Fruit fly (Drosophila melanogaster): ENCODE data around the gene eIF3g1.

eIF3g1 gene

DNA sequence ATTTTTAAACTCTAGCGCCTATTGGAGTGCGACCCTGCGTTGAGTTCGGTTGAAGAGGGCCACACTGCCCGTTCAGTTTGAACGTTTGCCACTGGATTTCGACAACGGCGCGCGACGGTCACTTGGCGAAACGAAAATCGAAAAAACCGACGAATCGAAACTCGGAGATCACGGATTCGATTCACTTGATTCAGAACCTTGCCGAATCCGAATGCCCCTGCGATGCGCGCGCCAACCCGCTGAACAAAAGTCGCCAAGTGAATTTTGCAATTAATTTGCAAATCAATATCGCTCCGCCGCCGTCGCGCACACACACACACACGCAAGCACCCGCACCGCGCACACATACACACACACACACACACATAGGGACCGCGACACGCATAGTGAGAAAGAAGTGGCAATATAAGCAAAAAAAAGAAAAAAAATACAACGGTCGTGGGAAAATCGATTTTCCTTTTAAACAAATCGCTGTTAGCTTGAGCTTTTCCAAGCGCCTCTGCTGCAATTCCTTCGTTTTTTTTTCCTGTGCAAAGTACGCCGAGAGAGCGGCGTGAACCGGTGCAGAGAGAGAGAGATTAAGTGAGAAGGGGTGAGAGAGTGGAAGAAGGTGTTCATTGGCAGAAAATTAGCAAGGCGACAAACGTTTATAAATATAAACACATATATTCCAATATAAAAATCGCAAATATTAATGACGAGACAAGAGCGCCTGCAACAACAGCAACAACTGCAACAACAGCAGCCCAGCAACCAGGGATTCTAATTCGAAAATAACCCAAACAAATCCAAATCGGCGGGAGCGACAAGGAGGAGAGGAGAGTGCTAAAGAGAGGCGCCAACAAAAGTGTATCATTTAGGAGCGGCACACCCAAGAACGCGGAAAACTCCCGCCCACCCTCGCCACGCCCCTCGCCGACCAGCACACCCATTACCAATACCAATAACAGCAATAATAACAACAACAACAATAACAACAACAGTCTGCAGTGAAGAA is 21.4 kb downstream of the eIF3g1 start, which contains the start of gene egh (continued):
- TF ChIP-seq ewg (GFP tag; optimal IDR thresholded peaks at IDR 0.05) (peak; percentile 18), bbx (GFP tag; IDR thresholded peaks at IDR 0.05; ENCODE audit: partially characterized antibody) (peak; percentile 39), Opbp (GFP tag; IDR thresholded peaks at IDR 0.05; ENCODE audit: partially characterized antibody) (no peak), ttk (GFP tag; IDR thresholded peaks at IDR 0.05) (0 out of 2 replicates have a peak, but pooled peaks have one; percentile 39), CG11696 (GFP tag; IDR thresholded peaks at IDR 0.05) (0 out of 2 replicates have a peak, but pooled peaks have one; percentile 20), Eip74EF (GFP tag; optimal IDR thresholded peaks at IDR 0.05) (no peak), sug (tag; optimal IDR thresholded peaks at IDR 0.05) (peak; percentile 34), CG31224 (GFP tag; IDR thresholded peaks at IDR 0.05) (no peak), HmgZ (tag; optimal IDR thresholded peaks at IDR 0.05) (peak; percentile 41), CG30020 (tag; optimal IDR thresholded peaks at IDR 0.05) (no peak), p53 (GFP tag; optimal IDR thresholded peaks at IDR 0.05) (no peak), Neu2 (GFP tag; optimal IDR thresholded peaks at IDR 0.05; ENCODE audit: borderline replicate concordance) (no peak), sqz (GFP tag; optimal IDR thresholded peaks at IDR 0.05) (peak; percentile 74), ssp (GFP tag; IDR thresholded peaks at IDR 0.05) (0 out of 2 replicates have a peak, but pooled peaks have one; percentile 9), Nf-YC (tag; optimal IDR thresholded peaks at IDR 0.05) (peak; percentile 64), D19B (GFP tag; optimal IDR thresholded peaks at IDR 0.05) (no peak), H15 (GFP tag; IDR thresholded peaks at IDR 0.05) (0 out of 3 replicates have a peak, but pooled peaks have one; percentile 31), chm (GFP tag; IDR thresholded peaks at IDR 0.05) (peak; percentile 14; the same call in 1 of the 2 replicates), amos (GFP tag; IDR thresholded peaks at IDR 0.05; ENCODE audit: partially characterized antibody) (peak; percentile 39), CG7271 (tag; optimal IDR thresholded peaks at IDR 0.05) (no peak), CG2116 (GFP tag; optimal IDR thresholded peaks at IDR 0.05) (peak; percentile 99), Meics (GFP tag; optimal IDR thresholded peaks at IDR 0.05) (peak; percentile 29), chn (GFP tag; optimal IDR thresholded peaks at IDR 0.05) (no peak), Deaf1 (tag; optimal IDR thresholded peaks at IDR 0.05) (peak; percentile 81), pan (optimal IDR thresholded peaks at IDR 0.05) (no peak), pan (GFP tag; optimal IDR thresholded peaks at IDR 0.05 in 1 of 2, IDR thresholded peaks at IDR 0.05 in 1 of 2) (peak in 1 of 2 experiments; percentile 56), CG7839 (tag; optimal IDR thresholded peaks at IDR 0.05) (no peak), CG17186 (GFP tag; optimal IDR thresholded peaks at IDR 0.05) (peak; percentile 65), CG12104 (GFP tag; optimal IDR thresholded peaks at IDR 0.05) (no peak), Trl (optimal IDR thresholded peaks at IDR 0.05) (peak; percentile 76 to 92), Trl (GFP tag; optimal IDR thresholded peaks at IDR 0.05) (peak; percentile 51)

DNA sequence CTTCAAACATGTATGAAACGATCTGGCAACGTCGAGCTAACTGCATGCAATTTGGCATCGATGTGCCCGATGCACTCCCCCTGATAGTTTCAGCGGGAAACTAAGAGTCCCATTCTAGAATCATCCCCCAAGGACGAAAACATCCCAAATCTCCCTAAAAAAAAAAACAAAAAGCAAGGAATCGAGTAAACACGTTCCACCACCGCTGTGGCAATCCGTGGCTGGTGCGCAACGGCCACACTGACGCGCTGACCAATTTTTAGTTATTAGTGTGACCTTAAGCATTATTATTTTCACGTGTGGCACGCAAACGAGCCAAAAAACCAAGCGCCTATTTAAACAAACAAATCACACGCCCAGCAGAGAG is 24.4 kb downstream of the eIF3g1 start, which contains the start of gene wds:
wds (plus strand) TSS at position 265 of the 367 bp plus-strand sequence.
- TF ChIP-seq Lhr (GFP tag; optimal IDR thresholded peaks at IDR 0.05) (peak; percentile 31), E2f2 (GFP tag; IDR thresholded peaks at IDR 0.05) (peak; percentile 46; the same call in 1 of the 2 replicates), chm (GFP tag; IDR thresholded peaks at IDR 0.05) (no peak), NfI (GFP tag; optimal IDR thresholded peaks at IDR 0.05) (no peak), dm (GFP tag; optimal IDR thresholded peaks at IDR 0.05) (peak; percentile 80), gem (tag; optimal IDR thresholded peaks at IDR 0.05) (no peak), amos (GFP tag; IDR thresholded peaks at IDR 0.05; ENCODE audit: partially characterized antibody) (0 out of 2 replicates have a peak, but pooled peaks have one; percentile 27), Myb (GFP tag; optimal IDR thresholded peaks at IDR 0.05) (peak; percentile 67), CG2116 (GFP tag; optimal IDR thresholded peaks at IDR 0.05) (peak; percentile 75), Ravus (GFP tag; IDR thresholded peaks at IDR 0.05) (no peak), stwl (tag; optimal IDR thresholded peaks at IDR 0.05) (peak; percentile 40), Tbp (GFP tag; optimal IDR thresholded peaks at IDR 0.05) (peak; percentile 42), CG1603 (tag; optimal IDR thresholded peaks at IDR 0.05) (peak; percentile 32), MBD-R2 (GFP tag; IDR thresholded peaks at IDR 0.05) (peak; percentile 24; the same call in 1 of the 2 replicates), Sry-δ (GFP tag; optimal IDR thresholded peaks at IDR 0.05) (peak; percentile 38), dati (GFP tag; IDR thresholded peaks at IDR 0.05) (no peak), CG15479 (GFP tag; optimal IDR thresholded peaks at IDR 0.05) (no peak), H2.0 (GFP tag; IDR thresholded peaks at IDR 0.05) (no peak), E2f1 (GFP tag; IDR thresholded peaks at IDR 0.05) (no peak), gfzf (GFP tag; optimal IDR thresholded peaks at IDR 0.05) (peak; percentile 83), CG11560 (tag; IDR thresholded peaks at IDR 0.05) (no peak)
